Worm (Caenorhabditis elegans) whole organism, late embryonic: ENCODE results near the gene C15B12.4.

ENCODE experiments used
- F13H6.1 ChIP-seq: sonication (generic microtip); optimal IDR thresholded peaks from 2 replicates; lab custom pipeline; 2016; ENCODE audit warnings: missing genetic modification characterization, missing compliant biosample characterization
- ceh-31 ChIP-seq: sonication (generic microtip); optimal IDR thresholded peaks from 2 replicates; lab custom pipeline; 2016; ENCODE audit warnings: missing genetic modification characterization, missing compliant biosample characterization
- fkh-10 ChIP-seq: fragments of 150-350 bp; optimal IDR thresholded peaks from 2 replicates; lab custom pipeline; 2014; ENCODE audit warnings: missing biosample characterization, missing genetic modification reagents, missing genetic modification characterization
- nfya-1 ChIP-seq: sonication (generic microtip); optimal IDR thresholded peaks from 2 replicates; lab custom pipeline; 2017; ENCODE audit warnings: missing genetic modification characterization, mild to moderate bottlenecking, missing compliant biosample characterization, antibody characterized with exemption, moderate library complexity
- nhr-232 ChIP-seq: sonication (generic microtip); optimal IDR thresholded peaks from 2 replicates; lab custom pipeline; 2016; ENCODE audit warnings: missing genetic modification characterization, missing compliant biosample characterization
- pha-4 ChIP-seq: fragments of 150-350 bp; optimal IDR thresholded peaks from 2 replicates; lab custom pipeline; 2018; ENCODE audit warnings: missing biosample characterization, missing genetic modification reagents, missing genetic modification characterization

DNA sequence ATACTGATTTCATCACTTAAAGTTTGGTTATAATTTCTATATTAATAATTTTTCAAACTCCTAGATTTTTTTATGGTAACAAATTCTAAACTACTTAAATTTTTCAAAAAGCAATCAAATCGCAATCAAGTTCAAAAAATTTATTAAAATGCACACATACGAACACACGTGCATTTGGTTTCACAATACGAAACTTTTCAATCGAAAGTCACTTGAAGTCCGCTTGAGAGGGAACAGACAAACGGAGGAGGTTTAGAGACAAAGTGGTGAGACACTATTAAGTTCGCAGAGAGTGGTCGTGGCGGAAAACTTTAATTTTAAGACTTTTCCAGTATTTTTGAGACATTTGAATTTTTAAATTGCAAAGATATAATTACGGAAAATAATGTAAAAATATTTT is 32.1 kb upstream of the C15B12.4 start, which contains the start of gene glr-8:
- TF ChIP-seq nhr-232, result no peak
- TF ChIP-seq pha-4 (tag; lab: Kevin White, UChicago), result no peak
- TF ChIP-seq fkh-10 (GFP tag; lab: Kevin White, UChicago), result no peak
- TF ChIP-seq F13H6.1 (tag; lab: Kevin White, UChicago), result no peak
- no peak for TF ChIP-seq ceh-31 (tag; lab: Kevin White, UChicago)
- no peak for TF ChIP-seq nfya-1 (tag; lab: Kevin White, UChicago)
